Fruit fly (Drosophila melanogaster) whole organism, adult: ENCODE data around the gene CG14883.

Experiments
- CG11617 ChIP-seq: fragments of 200-800 bp; sonication (Bioruptor generic); optimal IDR thresholded peaks from 2 replicates; lab custom pipeline; 2017; ENCODE audit warnings: mild to moderate bottlenecking, missing biosample characterization, missing genetic modification reagents, missing genetic modification characterization
- CG12768 ChIP-seq: fragments of 200-800 bp; sonication (Bioruptor generic); optimal IDR thresholded peaks from 2 replicates; lab custom pipeline; 2017; ENCODE audit warnings: missing biosample characterization, missing genetic modification characterization, mild to moderate bottlenecking, moderate library complexity, missing genetic modification reagents
- CG14711 ChIP-seq: fragments of 200-800 bp; sonication (Bioruptor generic); optimal IDR thresholded peaks from 2 replicates; lab custom pipeline; 2018; ENCODE audit warnings: missing biosample characterization, mild to moderate bottlenecking, missing genetic modification characterization, moderate library complexity
- CG1620 ChIP-seq: fragments of 200-800 bp; sonication (Bioruptor generic); optimal IDR thresholded peaks from 2 replicates; lab custom pipeline; 2016; ENCODE audit warnings: missing biosample characterization, missing genetic modification characterization
- Clk ChIP-seq: fragments of 200-800 bp; sonication (Bioruptor generic); optimal IDR thresholded peaks from 2 replicates; lab custom pipeline; 2017; ENCODE audit warnings: missing biosample characterization, missing genetic modification characterization
- bab1 ChIP-seq: fragments of 200-800 bp; sonication (Bioruptor generic); optimal IDR thresholded peaks from 3 replicates; lab custom pipeline; 2019; ENCODE audit warnings: missing biosample characterization, mild to moderate bottlenecking, missing genetic modification characterization, moderate library complexity
- cic ChIP-seq: fragments of 200-800 bp; sonication (Bioruptor generic); optimal IDR thresholded peaks from 2 replicates; lab custom pipeline; 2017; ENCODE audit warnings: missing biosample characterization, mild to moderate bottlenecking, missing genetic modification characterization, moderate library complexity
- ovo ChIP-seq: fragments of 200-800 bp; sonication (Bioruptor generic); optimal IDR thresholded peaks from 2 replicates; lab custom pipeline; 2016; ENCODE audit warnings: missing biosample characterization, missing genetic modification characterization
- pad ChIP-seq: fragments of 200-800 bp; sonication (Bioruptor generic); optimal IDR thresholded peaks from 3 replicates; lab custom pipeline; 2017; ENCODE audit warnings: missing biosample characterization, missing genetic modification characterization, mild to moderate bottlenecking, moderate library complexity, missing genetic modification reagents

DNA sequence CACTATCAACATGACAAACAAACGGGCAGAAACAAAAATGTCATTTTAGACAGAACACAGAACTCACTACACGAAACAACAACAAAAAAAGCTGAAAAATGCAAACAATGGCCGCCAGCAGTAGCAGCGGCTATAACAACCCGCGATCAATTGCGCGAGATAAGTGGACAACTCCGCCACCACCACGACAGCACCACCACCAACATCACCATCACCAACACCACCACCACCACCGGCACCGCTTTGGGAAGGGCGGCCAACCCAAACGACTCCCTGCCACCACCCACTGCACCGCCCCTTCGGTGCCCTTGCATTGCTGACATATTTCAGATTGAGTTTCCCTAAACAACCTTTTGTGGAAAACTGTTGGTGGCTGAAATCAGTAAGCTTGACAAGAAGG, 49.2 kb upstream of the CG14883 start:
- no peak for TF ChIP-seq CG12768
- TF ChIP-seq pad (GFP tag; lab: Kevin White, UChicago): no peak
- TF ChIP-seq Clk (GFP tag; lab: Kevin White, UChicago): no peak
- no peak for TF ChIP-seq cic (GFP tag; lab: Kevin White, UChicago)
- no peak for TF ChIP-seq CG11617 (GFP tag; lab: Kevin White, UChicago)
- TF ChIP-seq CG14711 (tag; lab: Kevin White, UChicago): no peak
- TF ChIP-seq CG1620 (GFP tag; lab: Kevin White, UChicago): no peak
- TF ChIP-seq ovo (GFP tag; lab: Kevin White, UChicago): no peak
- no peak for TF ChIP-seq bab1 (GFP tag; lab: Kevin White, UChicago)
